Worm (Caenorhabditis elegans) whole organism, L3 larva: ENCODE data around the gene ccdc-55.

Experiments used
- R02D3.7 ChIP-seq: fragments of 150-350 bp; optimal IDR thresholded peaks from 2 replicates; lab custom pipeline; 2014; ENCODE audit warnings: missing biosample characterization, missing genetic modification characterization
- aly-2 ChIP-seq: fragments of 150-350 bp; optimal IDR thresholded peaks from 2 replicates; lab custom pipeline; 2014; ENCODE audit warnings: missing biosample characterization, missing genetic modification characterization
- ceh-82 ChIP-seq: fragments of 150-350 bp; optimal IDR thresholded peaks from 2 replicates; lab custom pipeline; 2014; ENCODE audit warnings: missing biosample characterization, missing genetic modification characterization
- elt-2 ChIP-seq: sonication (generic microtip); optimal IDR thresholded peaks from 2 replicates; lab custom pipeline; 2016; ENCODE audit warnings: missing genetic modification reagents, mild to moderate bottlenecking, missing genetic modification characterization, missing compliant biosample characterization
- eor-1 ChIP-seq, 2 experiments: fragments of 150-350 bp; optimal IDR thresholded peaks; 2 replicates each; lab custom pipeline; 2014 to 2018; ENCODE audit warnings: missing biosample characterization in 2 of 2, missing genetic modification characterization in 2 of 2
- fos-1 ChIP-seq: fragments of 150-350 bp; optimal IDR thresholded peaks from 2 replicates; lab custom pipeline; 2014; ENCODE audit warnings: missing biosample characterization, missing genetic modification characterization
- mdl-1 ChIP-seq: fragments of 150-350 bp; optimal IDR thresholded peaks from 2 replicates; lab custom pipeline; 2014; ENCODE audit warnings: missing biosample characterization, missing genetic modification characterization
- nfya-1 ChIP-seq: sonication (generic microtip); optimal IDR thresholded peaks from 2 replicates; lab custom pipeline; 2017; ENCODE audit warnings: missing genetic modification characterization, mild to moderate bottlenecking, missing compliant biosample characterization, antibody characterized with exemption, moderate library complexity; ENCODE audit not compliant: insufficient read depth
- nhr-237 ChIP-seq: fragments of 150-350 bp; optimal IDR thresholded peaks from 2 replicates; lab custom pipeline; 2014; ENCODE audit warnings: missing biosample characterization, missing genetic modification characterization
- nhr-25 ChIP-seq: sonication (generic microtip); optimal IDR thresholded peaks from 2 replicates; lab custom pipeline; 2017; ENCODE audit warnings: missing biosample characterization, missing genetic modification characterization
- nhr-77 ChIP-seq: fragments of 150-350 bp; optimal IDR thresholded peaks from 2 replicates; lab custom pipeline; 2014; ENCODE audit warnings: missing biosample characterization, missing genetic modification characterization
- pqm-1 ChIP-seq: fragments of 150-350 bp; optimal IDR thresholded peaks from 2 replicates; lab custom pipeline; 2017; ENCODE audit warnings: missing biosample characterization, missing genetic modification characterization, inconsistent platforms
- snpc-4 ChIP-seq: fragments of 150-350 bp; optimal IDR thresholded peaks from 2 replicates; lab custom pipeline; 2014; ENCODE audit warnings: missing biosample characterization, missing genetic modification characterization
- zag-1 ChIP-seq: fragments of 150-350 bp; optimal IDR thresholded peaks from 2 replicates; lab custom pipeline; 2014; ENCODE audit warnings: missing biosample characterization, missing genetic modification characterization

ce11 chrIII:4204072-4204471 lies 35.5 kb upstream of the ccdc-55 start, which contains the start of the genes pelo-1 and R74.7:
- TF ChIP-seq nfya-1 (tag; lab: Kevin White, UChicago) (peak; percentile 43), fos-1 (no peak), aly-2 (tag; lab: Kevin White, UChicago) (no peak), mdl-1 (no peak), nhr-25 (tag; lab: Kevin White, UChicago) (no peak), elt-2 (tag; lab: Kevin White, UChicago) (no peak), eor-1 (tag; optimal IDR thresholded peaks at IDR 0.05; lab: Kevin White, UChicago) (no peak), pqm-1 (tag; lab: Kevin White, UChicago) (no peak), nhr-237 (tag; lab: Kevin White, UChicago) (no peak), nhr-77 (no peak), ceh-82 (tag; lab: Kevin White, UChicago) (no peak), R02D3.7 (tag; lab: Kevin White, UChicago) (peak; percentile 88), zag-1 (tag; lab: Kevin White, UChicago) (no peak), snpc-4 (tag; lab: Kevin White, UChicago) (no peak)
